Worm (Caenorhabditis elegans): Measurements from ENCODE around the gene srw-10.

- no peak for TF ChIP-seq nfyb-1 (GFP tag; IDR thresholded peaks at IDR 0.05)
- no peak for TF ChIP-seq tbp1 (GFP tag; optimal IDR thresholded peaks at IDR 0.05)
- no peak for TF ChIP-seq F55B11.4 (tag; optimal IDR thresholded peaks at IDR 0.05; ENCODE audit: borderline replicate concordance, insufficient read depth)
- TF ChIP-seq pha-4 (tag; optimal IDR thresholded peaks at IDR 0.05) = no peak
- no peak for TF ChIP-seq ets-4 (GFP tag; optimal IDR thresholded peaks at IDR 0.05)
- no peak for TF ChIP-seq Y79H2A.3 (GFP tag; conservative IDR thresholded peaks at IDR 0.05)
- no peak for TF ChIP-seq attf-3 (GFP tag; conservative IDR thresholded peaks at IDR 0.05)
- no peak for TF ChIP-seq efl-1 (GFP tag; optimal IDR thresholded peaks at IDR 0.05)
- TF ChIP-seq ama-1 (optimal IDR thresholded peaks at IDR 0.05) = no peak
- TF ChIP-seq ama-1 (GFP tag; optimal IDR thresholded peaks at IDR 0.05) = no peak
Measured at ce11 chrIII:12783878-12784277, 28.7 kb downstream of the srw-10 start.
